Worm (Caenorhabditis elegans) whole organism, L4 larva: ENCODE results near the gene Y7A5A.1.
A peak's percentile ranks its signal among the peaks of the same experiment; 100 is the strongest.

ENCODE experiments used
- D1046.2 ChIP-seq: fragments of 200-800 bp; sonication (Bioruptor generic); IDR thresholded peaks from 2 replicates; pipeline ENCODE4 v1.3.6; 2022; ENCODE audit warnings: missing genetic modification characterization, missing compliant biosample characterization
- F10B5.3 ChIP-seq: sonication (generic microtip); optimal IDR thresholded peaks from 2 replicates; lab custom pipeline; 2016; ENCODE audit warnings: mild to moderate bottlenecking, missing genetic modification characterization, missing compliant biosample characterization
- T20F7.1 ChIP-seq: fragments of 200-800 bp; sonication (Bioruptor generic); optimal IDR thresholded peaks from 2 replicates; lab custom pipeline; 2018; ENCODE audit warnings: mild to moderate bottlenecking, missing genetic modification characterization, missing compliant biosample characterization
- Y48G9A.11 ChIP-seq: fragments of 200-800 bp; sonication (Bioruptor generic); IDR thresholded peaks from 2 replicates; pipeline ENCODE4 v1.3.6; 2022; ENCODE audit warnings: missing genetic modification reagents, missing genetic modification characterization, missing compliant biosample characterization
- aha-1 ChIP-seq: fragments of 150-350 bp; peaks from one replicate; lab custom pipeline; 2014; ENCODE audit warnings: missing biosample characterization, missing genetic modification characterization
- ama-1 ChIP-seq: fragments of 150-350 bp; optimal IDR thresholded peaks from 2 replicates; lab custom pipeline; 2014; ENCODE audit warnings: inconsistent platforms, mixed read lengths
- ceh-20 ChIP-seq: fragments of 200-800 bp; sonication (Bioruptor generic); IDR thresholded peaks from 2 replicates; pipeline ENCODE4 v1.3.6; 2022; ENCODE audit warnings: missing genetic modification reagents, missing genetic modification characterization, missing compliant biosample characterization
- ceh-32 ChIP-seq: sonication (generic microtip); optimal IDR thresholded peaks from 2 replicates; lab custom pipeline; 2016; ENCODE audit warnings: mild to moderate bottlenecking, missing genetic modification characterization, missing compliant biosample characterization; ENCODE audit not compliant: poor library complexity
- ceh-44 ChIP-seq: fragments of 200-800 bp; sonication (Bioruptor generic); IDR thresholded peaks from 2 replicates; pipeline ENCODE4 v1.3.6; 2022; ENCODE audit warnings: missing genetic modification reagents, missing genetic modification characterization, missing compliant biosample characterization
- ces-1 ChIP-seq: fragments of 150-350 bp; sonication (generic microtip); optimal IDR thresholded peaks from 4 replicates; lab custom pipeline; 2014; ENCODE audit warnings: missing biosample characterization, missing genetic modification reagents, missing genetic modification characterization
- ctbp-1 ChIP-seq: fragments of 200-800 bp; sonication (Bioruptor generic); IDR thresholded peaks from 2 replicates; pipeline ENCODE4 v1.3.6; 2022; ENCODE audit warnings: missing genetic modification reagents, missing genetic modification characterization, missing compliant biosample characterization
- daf-12 ChIP-seq: fragments of 150-350 bp; optimal IDR thresholded peaks from 2 replicates; lab custom pipeline; 2014; ENCODE audit warnings: missing biosample characterization, missing genetic modification reagents, missing genetic modification characterization
- dmd-9 ChIP-seq: fragments of 200-800 bp; sonication (Bioruptor generic); IDR thresholded peaks from 2 replicates; pipeline ENCODE4 v1.3.6; 2022; ENCODE audit warnings: missing genetic modification reagents, missing genetic modification characterization, missing compliant biosample characterization
- dpl-1 ChIP-seq: fragments of 150-350 bp; optimal IDR thresholded peaks from 2 replicates; lab custom pipeline; 2014; ENCODE audit warnings: missing biosample characterization, missing genetic modification reagents, missing genetic modification characterization
- duxl-1 ChIP-seq: sonication (generic microtip); optimal IDR thresholded peaks from 2 replicates; lab custom pipeline; 2016; ENCODE audit warnings: mild to moderate bottlenecking, missing genetic modification characterization, moderate library complexity, missing compliant biosample characterization; ENCODE audit not compliant: poor library complexity
- dve-1 ChIP-seq: sonication (generic microtip); optimal IDR thresholded peaks from 2 replicates; lab custom pipeline; 2017; ENCODE audit warnings: antibody characterized with exemption, mild to moderate bottlenecking, missing genetic modification characterization, missing compliant biosample characterization; ENCODE audit not compliant: insufficient read depth
- egl-27 ChIP-seq: sonication (generic microtip); optimal IDR thresholded peaks from 3 replicates; lab custom pipeline; 2017; ENCODE audit warnings: missing biosample characterization, missing genetic modification reagents, missing genetic modification characterization
- egl-43 ChIP-seq: fragments of 200-800 bp; sonication (Bioruptor generic); IDR thresholded peaks from 2 replicates; pipeline ENCODE4 v1.3.6; 2022; ENCODE audit warnings: missing genetic modification reagents, missing genetic modification characterization, missing compliant biosample characterization
- fkh-10 ChIP-seq: fragments of 150-350 bp; optimal IDR thresholded peaks from 2 replicates; lab custom pipeline; 2014; ENCODE audit warnings: missing biosample characterization, missing genetic modification reagents, missing genetic modification characterization
- hlh-11 ChIP-seq: fragments of 200-800 bp; sonication (Bioruptor generic); optimal IDR thresholded peaks from 2 replicates; lab custom pipeline; 2018; ENCODE audit warnings: mild to moderate bottlenecking, missing genetic modification characterization, missing compliant biosample characterization
- hlh-30 ChIP-seq: sonication (generic microtip); optimal IDR thresholded peaks from 2 replicates; lab custom pipeline; 2017; ENCODE audit warnings: antibody characterized with exemption, mild to moderate bottlenecking, missing genetic modification characterization, missing compliant biosample characterization; ENCODE audit not compliant: insufficient read depth
- hmg-1.1 ChIP-seq: fragments of 200-800 bp; sonication (Bioruptor generic); IDR thresholded peaks from 2 replicates; pipeline ENCODE4 v1.3.6; 2022; ENCODE audit warnings: missing genetic modification reagents, missing genetic modification characterization, missing compliant biosample characterization
- lin-38 ChIP-seq: fragments of 200-800 bp; sonication (Bioruptor generic); IDR thresholded peaks from 2 replicates; pipeline ENCODE4 v1.3.6; 2022; ENCODE audit warnings: missing genetic modification reagents, missing genetic modification characterization, missing compliant biosample characterization
- lir-3 ChIP-seq: sonication (generic microtip); optimal IDR thresholded peaks from 2 replicates; lab custom pipeline; 2016; ENCODE audit warnings: mild to moderate bottlenecking, missing genetic modification characterization, missing compliant biosample characterization
- madf-5 ChIP-seq, 2 experiments: fragments of 200-800 bp; sonication (Bioruptor generic); IDR thresholded peaks; 2 replicates each; pipeline ENCODE4 v1.3.6; 2022; ENCODE audit warnings: missing compliant biosample characterization in 2 of 2, missing genetic modification characterization in 2 of 2
- madf-9 ChIP-seq: fragments of 200-800 bp; sonication (Bioruptor generic); conservative IDR thresholded peaks from 2 replicates; pipeline ENCODE4 v1.3.6; 2022; ENCODE audit warnings: missing genetic modification reagents, missing genetic modification characterization, missing compliant biosample characterization
- mdl-1 ChIP-seq, 2 experiments: fragments of 150-350 bp in 1 of 2; sonication (generic microtip) in 1 of 2; optimal IDR thresholded peaks; 2 replicates each; lab custom pipeline; 2014 to 2017; ENCODE audit warnings: missing biosample characterization in 2 of 2, missing genetic modification characterization in 2 of 2
- mep-1 ChIP-seq: fragments of 150-350 bp; sonication (generic microtip); optimal IDR thresholded peaks from 3 replicates; lab custom pipeline; 2014; ENCODE audit warnings: missing biosample characterization, missing genetic modification characterization
- mxl-3 ChIP-seq: fragments of 200-800 bp; sonication (Bioruptor generic); optimal IDR thresholded peaks from 2 replicates; lab custom pipeline; 2018; ENCODE audit warnings: mild to moderate bottlenecking, missing genetic modification characterization, missing compliant biosample characterization
- nhr-10 ChIP-seq: fragments of 150-350 bp; optimal IDR thresholded peaks from 2 replicates; lab custom pipeline; 2014; ENCODE audit warnings: missing biosample characterization, missing genetic modification characterization
- nhr-11 ChIP-seq: fragments of 150-350 bp; optimal IDR thresholded peaks from 2 replicates; lab custom pipeline; 2014; ENCODE audit warnings: missing biosample characterization, missing genetic modification characterization
- nhr-25 ChIP-seq: sonication (generic microtip); optimal IDR thresholded peaks from 2 replicates; lab custom pipeline; 2017; ENCODE audit warnings: missing genetic modification characterization, mild to moderate bottlenecking, missing compliant biosample characterization, antibody characterized with exemption, moderate library complexity, borderline replicate concordance; ENCODE audit not compliant: insufficient read depth
- nhr-28 ChIP-seq: fragments of 150-350 bp; optimal IDR thresholded peaks from 2 replicates; lab custom pipeline; 2014; ENCODE audit warnings: missing biosample characterization, missing genetic modification characterization
- nhr-76 ChIP-seq: fragments of 150-350 bp; optimal IDR thresholded peaks from 2 replicates; lab custom pipeline; 2014; ENCODE audit warnings: missing biosample characterization, missing genetic modification characterization
- pha-4 ChIP-seq, 2 experiments: fragments of 150-350 bp in 1 of 2; fragments of 200-800 bp in 1 of 2; sonication (Bioruptor generic) in 1 of 2; IDR thresholded peaks in 1 of 2; optimal IDR thresholded peaks in 1 of 2; 2 replicates each; pipeline versions ENCODE4 v1.3.6 to Lab custom; 2014 to 2022; ENCODE audit warnings: missing genetic modification characterization in 2 of 2, missing genetic modification reagents in 2 of 2, missing biosample characterization in 1 of 2, missing compliant biosample characterization in 1 of 2
- rbr-2 ChIP-seq: sonication (generic microtip); optimal IDR thresholded peaks from 2 replicates; lab custom pipeline; 2016; ENCODE audit warnings: missing genotype, missing genetic modification characterization, missing compliant biosample characterization
- saeg-2 ChIP-seq: fragments of 200-800 bp; sonication (Bioruptor generic); IDR thresholded peaks from 2 replicates; pipeline ENCODE4 v1.3.6; 2022; ENCODE audit warnings: missing genetic modification reagents, missing genetic modification characterization, missing compliant biosample characterization
- set-16 ChIP-seq: fragments of 200-800 bp; sonication (Bioruptor generic); IDR thresholded peaks from 2 replicates; pipeline ENCODE4 v1.3.6; 2022; ENCODE audit warnings: missing genetic modification reagents, missing genetic modification characterization, missing compliant biosample characterization
- snpc-1.2 ChIP-seq: fragments of 200-800 bp; sonication (Bioruptor generic); IDR thresholded peaks from 2 replicates; pipeline ENCODE4 v1.3.6; 2022; ENCODE audit warnings: missing genetic modification reagents, missing genetic modification characterization, missing compliant biosample characterization
- tag-97 ChIP-seq: fragments of 200-800 bp; sonication (Bioruptor generic); IDR thresholded peaks from 2 replicates; pipeline ENCODE4 v1.3.6; 2022; ENCODE audit warnings: missing genetic modification characterization, missing compliant biosample characterization
- unc-130 ChIP-seq: sonication (generic microtip); optimal IDR thresholded peaks from 2 replicates; lab custom pipeline; 2016; ENCODE audit warnings: missing genetic modification reagents, missing genetic modification characterization, missing compliant biosample characterization
- unc-39 ChIP-seq: sonication (generic microtip); optimal IDR thresholded peaks from 2 replicates; lab custom pipeline; 2017; ENCODE audit warnings: missing biosample characterization, missing genetic modification characterization
- unc-62 ChIP-seq, 3 experiments: fragments of 150-350 bp in 1 of 3; sonication (generic microtip); optimal IDR thresholded peaks in 2 of 3; peaks in 1 of 3; 1 replicate in 1 of 3; 2 replicates in 2 of 3; lab custom pipeline; 2014 to 2017; ENCODE audit warnings: missing biosample characterization in 3 of 3, missing genetic modification characterization in 3 of 3, missing genetic modification reagents in 3 of 3, missing genotype in 1 of 3
- zfp-2 ChIP-seq: sonication (generic microtip); optimal IDR thresholded peaks from 2 replicates; lab custom pipeline; 2016; ENCODE audit warnings: mild to moderate bottlenecking, missing genetic modification characterization, missing compliant biosample characterization
- ztf-11 ChIP-seq: fragments of 150-350 bp; optimal IDR thresholded peaks from 2 replicates; lab custom pipeline; 2014; ENCODE audit warnings: missing biosample characterization, missing genetic modification characterization

Gene Y7A5A.1

ce11 chrX:15730342-15730741 is 41.0 kb downstream of the Y7A5A.1 start:
- TF ChIP-seq Y48G9A.11 (GFP tag; lab: Robert Waterston, UW) (no peak), unc-62 (GFP tag; optimal IDR thresholded peaks at IDR 0.05 in 1 of 2; lab: Kevin White, UChicago) (peak in 1 of 2 experiments; percentile 96), unc-62 (tag; optimal IDR thresholded peaks at IDR 0.05; lab: Kevin White, UChicago) (no peak), rbr-2 (tag; lab: Kevin White, UChicago) (no peak), nhr-11 (tag; lab: Kevin White, UChicago) (no peak)
- TF ChIP-seq, all 104 proteins: peak for 1

DNA sequence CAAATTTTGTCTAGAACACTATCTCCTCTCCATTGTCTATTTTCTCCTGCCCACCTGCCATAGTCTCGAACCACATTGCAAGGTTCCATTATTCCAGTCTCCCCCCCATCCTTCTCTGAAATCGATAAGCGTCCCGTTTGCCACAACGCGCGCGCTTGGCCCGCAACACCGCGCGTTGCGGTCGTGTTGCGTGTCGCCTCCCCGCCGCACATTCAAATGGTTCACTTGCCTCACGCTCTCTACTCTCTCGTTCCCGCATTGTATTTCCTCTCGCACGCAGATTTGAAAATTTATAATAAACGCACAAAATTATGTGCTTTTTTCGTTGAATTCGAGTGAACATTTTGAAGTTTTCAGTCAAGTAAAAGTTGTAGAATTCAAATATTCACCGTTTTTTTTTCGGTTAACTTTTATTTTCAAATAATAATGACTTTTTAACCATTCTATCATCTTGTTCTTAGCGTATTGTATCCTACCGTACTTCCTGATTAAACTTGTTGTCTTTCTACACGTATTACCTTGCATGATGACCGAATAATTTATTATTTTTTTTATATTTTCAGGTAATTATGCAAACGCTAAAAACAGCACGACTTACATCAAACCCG is 45.6 kb downstream of the Y7A5A.1 start, which contains the start of gene lin-15B:
TSS of gene lin-15B (plus strand) at position 558 of the 608 bp plus-strand sequence.
- TF ChIP-seq hmg-1.1 (GFP tag; lab: Robert Waterston, UW) (peak; percentile 19; the same call in 1 of the 2 replicates), egl-43 (peak; percentile 13; the same call in 1 of the 2 replicates), dmd-9 (0 out of 2 replicates have a peak, but pooled peaks have one; percentile 13), set-16 (GFP tag; lab: Robert Waterston, UW) (peak; percentile 34; the same call in 1 of the 2 replicates), ces-1 (GFP tag; lab: Kevin White, UChicago) (no peak), ztf-11 (tag; lab: Kevin White, UChicago) (no peak)

DNA sequence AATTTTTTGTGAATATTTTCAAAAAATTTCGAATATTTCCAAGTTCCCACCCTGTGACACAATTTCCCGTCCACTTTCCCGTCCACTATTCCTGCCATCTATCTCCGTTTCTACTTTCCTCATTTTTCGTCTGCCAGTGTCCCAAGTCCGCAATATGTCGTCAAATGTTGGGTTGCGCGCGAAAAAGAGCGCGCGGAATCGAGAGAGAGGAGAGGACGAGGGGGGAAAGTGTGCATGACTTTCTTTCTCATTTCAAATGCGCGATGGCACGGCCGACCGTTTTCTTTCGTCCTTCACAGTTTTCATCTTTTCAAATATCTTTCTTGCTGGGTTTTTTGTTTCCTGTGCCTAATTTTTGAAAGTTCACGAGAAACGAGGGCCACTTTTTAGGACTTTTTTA is 46.3 kb downstream of the Y7A5A.1 start:
- peak; percentile 44 for TF ChIP-seq nhr-28 (tag; lab: Kevin White, UChicago)
- TF ChIP-seq daf-12 = no peak
- TF ChIP-seq zfp-2 (tag; lab: Kevin White, UChicago) = no peak
- no peak for TF ChIP-seq ama-1 (lab: Kevin White, UChicago)
- no peak for TF ChIP-seq nhr-25 (tag; lab: Kevin White, UChicago)
- peak; percentile 66 for TF ChIP-seq hmg-1.1 (GFP tag; lab: Robert Waterston, UW)
- TF ChIP-seq hlh-30 (tag; lab: Kevin White, UChicago) = peak; percentile 89
- no peak for TF ChIP-seq saeg-2 (GFP tag; lab: Robert Waterston, UW)
- peak; percentile 24 for TF ChIP-seq duxl-1 (tag; lab: Kevin White, UChicago)
- no peak for TF ChIP-seq T20F7.1 (GFP tag; lab: Kevin White, UChicago)
- TF ChIP-seq tag-97 (GFP tag; lab: Robert Waterston, UW) = no peak
- no peak for TF ChIP-seq nhr-76
- no peak for TF ChIP-seq egl-27 (tag; lab: Kevin White, UChicago)
- no peak for TF ChIP-seq lin-38 (GFP tag; lab: Robert Waterston, UW)
- no peak for TF ChIP-seq unc-39
- TF ChIP-seq ceh-44 (GFP tag; lab: Robert Waterston, UW) = no peak
- TF ChIP-seq F10B5.3 (tag; lab: Kevin White, UChicago) = no peak
- TF ChIP-seq D1046.2 (GFP tag; lab: Robert Waterston, UW) = no peak
- TF ChIP-seq pha-4 (GFP tag; IDR thresholded peaks at IDR 0.05; lab: Robert Waterston, UW) = no peak
- TF ChIP-seq pha-4 (tag; optimal IDR thresholded peaks at IDR 0.05; lab: Kevin White, UChicago) = no peak
- no peak for TF ChIP-seq ctbp-1 (GFP tag; lab: Robert Waterston, UW)
- no peak for TF ChIP-seq madf-5 (GFP tag; IDR thresholded peaks at IDR 0.05; lab: Robert Waterston, UW)
- peak; percentile 89 for TF ChIP-seq aha-1 (tag; lab: Kevin White, UChicago)
- peak; percentile 52 for TF ChIP-seq dve-1
- TF ChIP-seq hlh-11 (tag; lab: Kevin White, UChicago) = peak; percentile 54
- TF ChIP-seq snpc-1.2 (GFP tag; lab: Robert Waterston, UW) = no peak
- TF ChIP-seq madf-9 (GFP tag; lab: Robert Waterston, UW) = peak; percentile 39; the same call in 1 of the 2 replicates
- peak in 1 of 2 experiments; percentile 46 for TF ChIP-seq mdl-1 (tag; optimal IDR thresholded peaks at IDR 0.05; lab: Kevin White, UChicago)
- no peak for TF ChIP-seq mep-1 (tag; lab: Kevin White, UChicago)
- TF ChIP-seq lir-3 (tag; lab: Kevin White, UChicago) = no peak
- no peak for TF ChIP-seq egl-43
- peak; percentile 65 for TF ChIP-seq dpl-1 (GFP tag; lab: Kevin White, UChicago)
- peak; percentile 29 for TF ChIP-seq mxl-3 (GFP tag; lab: Kevin White, UChicago)
- no peak for TF ChIP-seq unc-130 (GFP tag; lab: Kevin White, UChicago)
- TF ChIP-seq nhr-10 (tag; lab: Kevin White, UChicago) = no peak
- TF ChIP-seq ceh-20 (GFP tag; lab: Robert Waterston, UW) = no peak
- no peak for TF ChIP-seq fkh-10 (GFP tag; lab: Kevin White, UChicago)
- no peak for TF ChIP-seq ceh-32 (tag; lab: Kevin White, UChicago)
